Worm (Caenorhabditis elegans): Measurements from ENCODE around the gene best-13.

Gene best-13

DNA sequence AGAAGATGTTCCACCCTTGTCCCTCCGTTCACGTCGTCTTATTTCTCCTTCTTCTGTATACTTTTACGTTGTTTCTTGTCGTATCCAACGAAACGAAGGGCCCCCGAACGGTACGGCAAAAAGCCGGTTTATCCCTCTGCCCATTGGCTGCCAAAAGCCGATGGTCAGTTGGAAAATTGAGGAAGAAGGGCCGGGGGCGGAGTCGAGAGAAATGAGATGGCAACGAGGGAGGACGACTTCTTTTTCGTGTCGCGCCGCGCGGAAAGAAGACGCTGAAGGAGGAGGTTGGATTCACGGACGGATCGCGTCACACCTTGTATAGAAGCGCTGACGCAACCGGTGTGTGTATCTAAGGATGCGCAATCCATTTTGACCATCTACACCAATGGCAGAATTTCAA lies 11.4 kb downstream of the best-13 start:
- no peak for TF ChIP-seq nhr-41 (GFP tag; IDR thresholded peaks at IDR 0.05)
- peak; percentile 18 for TF ChIP-seq hlh-11 (tag; optimal IDR thresholded peaks at IDR 0.05)
- TF ChIP-seq skn-1 (tag; optimal IDR thresholded peaks at IDR 0.05) = no peak
- no peak for TF ChIP-seq hlh-30 (tag; optimal IDR thresholded peaks at IDR 0.05; ENCODE audit: insufficient read depth)
- peak; percentile 66; the same call in 1 of the 2 replicates for TF ChIP-seq set-16 (GFP tag; IDR thresholded peaks at IDR 0.05)
- peak; percentile 40 for TF ChIP-seq aha-1 (tag)
- 0 out of 2 replicates have a peak, but pooled peaks have one; percentile 10 for TF ChIP-seq egl-43 (GFP tag; IDR thresholded peaks at IDR 0.05)
- peak in 1 of 2 experiments; percentile 46 for TF ChIP-seq unc-62 (GFP tag; optimal IDR thresholded peaks at IDR 0.05 in 1 of 2)
- no peak for TF ChIP-seq unc-62 (tag; optimal IDR thresholded peaks at IDR 0.05)

DNA sequence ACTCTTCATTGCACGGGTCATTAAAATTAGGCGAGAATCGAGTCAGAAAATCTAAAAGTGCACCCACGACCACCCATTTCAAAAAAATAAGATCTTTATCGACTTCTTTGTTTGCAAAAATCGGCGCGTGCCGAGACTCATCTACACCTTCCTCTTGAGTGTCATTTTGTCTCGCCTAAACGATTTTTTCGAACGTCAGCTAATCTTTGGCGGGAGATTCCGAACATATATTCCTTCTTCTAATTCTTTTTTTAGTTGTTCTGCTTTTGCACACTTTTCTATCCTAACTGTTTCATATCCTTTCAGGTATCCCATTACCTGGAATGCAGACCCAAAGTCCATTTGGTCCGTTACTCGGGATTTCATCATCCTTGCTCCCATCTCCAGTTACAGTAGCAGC lies 12.5 kb downstream of the best-13 start, which contains the start of gene bed-3:
Gene bed-3 (plus strand): TSS at position 301 of the 400 bp plus-strand sequence.
- TF ChIP-seq tra-1 (GFP tag; IDR thresholded peaks at IDR 0.05) = no peak
- TF ChIP-seq ceh-20 (GFP tag; IDR thresholded peaks at IDR 0.05) = no peak
- no peak for TF ChIP-seq lin-1 (GFP tag; IDR thresholded peaks at IDR 0.05)
- TF ChIP-seq nhr-6 (tag; optimal IDR thresholded peaks at IDR 0.05) = no peak
- no peak for TF ChIP-seq mxl-3 (GFP tag; optimal IDR thresholded peaks at IDR 0.05)
- TF ChIP-seq nhr-28 (tag; optimal IDR thresholded peaks at IDR 0.05) = no peak
- TF ChIP-seq zip-2 (tag; optimal IDR thresholded peaks at IDR 0.05) = no peak

DNA sequence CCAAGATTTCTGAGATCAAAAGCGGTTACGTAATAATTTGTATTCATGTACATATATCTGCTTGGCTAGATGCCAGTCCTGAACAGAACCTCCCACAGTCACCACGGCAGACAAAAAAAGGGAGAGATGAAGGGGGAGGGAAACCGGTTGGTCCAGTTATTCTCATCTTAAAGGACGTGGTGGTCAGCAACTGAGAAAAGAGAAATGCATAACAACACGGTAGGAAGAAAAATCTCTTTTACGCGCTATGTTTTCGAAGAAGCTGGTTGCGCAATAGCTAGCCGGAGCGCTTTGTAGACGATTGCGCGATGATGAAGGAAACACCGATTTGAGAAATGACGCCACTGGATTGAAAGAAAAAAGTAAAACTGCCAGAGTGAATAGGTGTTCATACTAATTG lies 14.3 kb downstream of the best-13 start:
- TF ChIP-seq hlh-11 (tag; optimal IDR thresholded peaks at IDR 0.05) (peak; percentile 37), ZK337.2 (GFP tag; IDR thresholded peaks at IDR 0.05) (no peak), madf-5 (GFP tag; IDR thresholded peaks at IDR 0.05) (no peak), zag-1 (tag; optimal IDR thresholded peaks at IDR 0.05) (no peak), mxl-3 (GFP tag; optimal IDR thresholded peaks at IDR 0.05) (peak; percentile 46), mes-2 (tag; optimal IDR thresholded peaks at IDR 0.05; ENCODE audit: poor library complexity, severe bottlenecking) (no peak), mdl-1 (tag; optimal IDR thresholded peaks at IDR 0.05) (peak in 1 of 2 experiments; percentile 7), nhr-28 (tag; optimal IDR thresholded peaks at IDR 0.05) (peak; percentile 1)

DNA sequence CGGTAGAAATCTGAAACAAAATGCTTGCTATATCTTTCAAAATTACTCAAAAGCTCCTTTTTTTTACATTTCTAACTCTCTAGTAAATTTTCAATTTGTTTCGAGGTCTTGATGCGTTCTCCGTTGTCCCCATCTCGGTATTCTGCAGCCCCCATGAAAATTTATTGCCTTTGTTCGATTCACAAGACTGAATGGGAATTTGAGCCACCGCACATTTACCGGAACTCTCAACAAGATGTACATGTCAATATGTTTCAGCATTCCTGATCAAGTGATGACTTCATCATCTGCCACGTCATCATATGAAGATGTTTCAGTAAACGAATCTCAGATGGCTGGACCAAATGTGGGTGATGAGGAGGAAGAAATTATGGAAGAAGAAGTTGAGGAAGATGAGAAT lies 16.7 kb downstream of the best-13 start:
- TF ChIP-seq aha-1 (tag) (peak; percentile 94), set-16 (GFP tag; IDR thresholded peaks at IDR 0.05) (no peak), lin-1 (GFP tag; IDR thresholded peaks at IDR 0.05) (no peak), unc-62 (GFP tag; optimal IDR thresholded peaks at IDR 0.05 in 1 of 2) (peak in 1 of 2 experiments; percentile 82), unc-62 (tag; optimal IDR thresholded peaks at IDR 0.05) (no peak)

DNA sequence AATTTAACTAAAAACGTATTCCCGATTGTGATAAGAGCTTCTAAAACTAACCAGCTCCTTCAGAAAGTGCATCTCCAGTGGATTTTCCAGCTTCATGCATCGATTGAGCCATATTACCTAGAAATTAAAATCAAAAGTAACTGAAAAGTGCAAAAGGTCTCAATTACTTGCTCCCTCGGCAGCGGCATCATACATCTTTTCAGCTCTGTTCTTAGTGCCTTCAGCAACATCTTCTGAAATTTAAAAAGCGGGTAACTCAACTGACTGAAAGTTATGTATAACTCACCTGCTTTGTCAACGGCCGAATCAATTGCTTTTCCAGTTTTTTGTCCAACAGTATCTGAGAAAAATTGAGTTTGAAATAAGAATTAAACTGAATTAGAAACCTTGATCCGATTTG lies 20.7 kb downstream of the best-13 start:
- TF ChIP-seq php-3 (GFP tag; IDR thresholded peaks at IDR 0.05) (no peak), unc-62 (GFP tag; optimal IDR thresholded peaks at IDR 0.05 in 1 of 2) (peak in 1 of 2 experiments; percentile 96), unc-62 (tag; optimal IDR thresholded peaks at IDR 0.05) (no peak), ces-1 (GFP tag; optimal IDR thresholded peaks at IDR 0.05) (no peak), ZK337.2 (GFP tag; IDR thresholded peaks at IDR 0.05) (no peak), snpc-1.2 (GFP tag; IDR thresholded peaks at IDR 0.05) (no peak)

DNA sequence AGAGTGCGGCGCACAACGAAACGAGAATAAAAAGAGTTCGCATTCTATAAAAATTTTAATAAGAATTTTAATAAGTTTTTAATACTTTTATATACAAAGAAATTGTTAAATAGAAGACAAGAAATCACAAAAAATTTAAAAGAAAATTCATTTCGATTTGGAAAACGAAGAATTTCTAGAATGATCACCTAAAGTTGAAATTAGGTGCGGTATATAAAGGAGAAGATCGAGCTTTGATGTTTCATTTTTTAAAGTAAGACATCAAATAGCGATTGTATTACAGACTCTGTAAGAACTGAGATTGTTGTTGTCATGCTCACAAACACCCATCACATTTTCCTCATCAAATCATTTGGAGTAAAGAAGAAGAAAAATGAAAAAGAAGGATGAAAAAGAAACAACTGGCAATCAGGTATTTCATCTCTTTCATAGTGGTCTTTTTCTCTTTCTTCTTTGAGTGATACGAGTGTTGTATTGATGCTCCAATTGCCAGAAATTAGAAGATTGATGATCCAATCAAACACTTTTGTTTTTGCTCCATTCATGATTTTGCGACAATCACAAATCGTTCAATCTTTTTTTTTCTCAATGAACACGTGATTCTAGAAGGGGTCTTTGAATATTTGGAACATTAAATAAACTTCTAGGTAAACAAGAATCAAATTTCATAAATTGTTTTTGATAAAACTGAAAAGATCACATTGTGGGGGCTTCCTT lies 24.6 kb downstream of the best-13 start, which contains the start of gene dur-1:
Gene dur-1 (minus strand): TSS at position 51 of the 717 bp plus-strand sequence.
- TF ChIP-seq nhr-25 (tag; optimal IDR thresholded peaks at IDR 0.05; ENCODE audit: borderline replicate concordance, insufficient read depth) = no peak
- peak; percentile 10 for TF ChIP-seq hlh-11 (tag; optimal IDR thresholded peaks at IDR 0.05)
- TF ChIP-seq unc-62 (GFP tag; optimal IDR thresholded peaks at IDR 0.05 in 1 of 2) = peak in 1 of 2 experiments; percentile 91
- TF ChIP-seq unc-62 (tag; optimal IDR thresholded peaks at IDR 0.05) = no peak
- no peak for TF ChIP-seq lsy-2 (tag; optimal IDR thresholded peaks at IDR 0.05)
- peak in 1 of 2 experiments; percentile 90 for TF ChIP-seq daf-16 (GFP tag; optimal IDR thresholded peaks at IDR 0.05)
- no peak for TF ChIP-seq daf-16 (tag; optimal IDR thresholded peaks at IDR 0.05)
- peak; percentile 67 for TF ChIP-seq nhr-11 (tag; optimal IDR thresholded peaks at IDR 0.05)
- no peak for TF ChIP-seq snpc-1.2 (GFP tag; IDR thresholded peaks at IDR 0.05)

All from whole organism, L4 larva.